Fruit fly (Drosophila melanogaster): ENCODE results near the gene MESR3.

The MESR3 gene

DNA sequence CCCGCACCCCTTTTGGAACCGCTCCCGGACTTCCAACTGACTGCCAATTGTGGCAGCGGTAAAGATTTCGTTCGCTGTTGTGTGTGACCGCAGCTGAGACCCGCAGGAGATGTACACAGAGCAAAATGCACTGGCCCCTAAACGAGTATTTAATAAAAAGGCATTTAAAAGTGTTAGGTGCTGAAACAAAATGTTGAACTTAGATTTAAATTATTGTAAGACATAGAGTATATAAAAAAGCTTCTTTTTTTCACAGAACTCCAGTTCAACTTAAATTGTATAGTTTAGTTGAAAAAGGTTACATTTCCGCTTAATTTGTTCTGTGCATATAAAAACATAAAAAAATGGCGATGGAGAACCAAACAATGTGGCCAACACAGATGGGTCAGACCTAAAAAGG, 11.0 kb downstream of the MESR3 start:
- no peak for TF ChIP-seq Dll (optimal IDR thresholded peaks at IDR 0.05)
- no peak for TF ChIP-seq psq (optimal IDR thresholded peaks at IDR 0.05)
- TF ChIP-seq pan (optimal IDR thresholded peaks at IDR 0.05) = no peak

DNA sequence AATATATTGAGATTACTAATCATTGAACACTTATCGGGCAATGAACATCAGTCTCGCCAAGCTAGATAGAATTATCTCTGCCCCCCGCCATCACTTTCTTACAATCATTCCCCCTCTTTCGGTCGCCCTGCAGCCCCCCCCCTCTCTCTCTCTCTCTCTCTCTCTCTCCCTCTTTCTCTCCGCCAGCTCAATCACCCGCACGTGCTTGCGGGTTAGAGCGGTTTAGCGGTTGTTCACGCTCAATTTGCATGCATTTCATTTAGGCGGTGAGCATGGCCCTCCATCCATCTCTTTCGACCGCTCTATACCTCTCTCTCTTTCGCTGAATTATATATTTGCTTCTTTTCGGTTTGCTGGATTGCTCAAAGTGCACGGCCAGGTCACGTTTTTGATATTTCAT, 12.1 kb downstream of the MESR3 start:
- no peak for TF ChIP-seq usp (GFP tag; optimal IDR thresholded peaks at IDR 0.05)
- TF ChIP-seq EcR (GFP tag; optimal IDR thresholded peaks at IDR 0.05) = peak in 1 of 2 experiments; percentile 8
- TF ChIP-seq CG8478 (optimal IDR thresholded peaks at IDR 0.05) = no peak
- no peak for TF ChIP-seq pan (optimal IDR thresholded peaks at IDR 0.05)

dm6 chr2L:18630611-18631221, 13.7 kb downstream of the MESR3 start:
- TF ChIP-seq CG8478 (optimal IDR thresholded peaks at IDR 0.05) (no peak), pan (optimal IDR thresholded peaks at IDR 0.05) (no peak)

DNA sequence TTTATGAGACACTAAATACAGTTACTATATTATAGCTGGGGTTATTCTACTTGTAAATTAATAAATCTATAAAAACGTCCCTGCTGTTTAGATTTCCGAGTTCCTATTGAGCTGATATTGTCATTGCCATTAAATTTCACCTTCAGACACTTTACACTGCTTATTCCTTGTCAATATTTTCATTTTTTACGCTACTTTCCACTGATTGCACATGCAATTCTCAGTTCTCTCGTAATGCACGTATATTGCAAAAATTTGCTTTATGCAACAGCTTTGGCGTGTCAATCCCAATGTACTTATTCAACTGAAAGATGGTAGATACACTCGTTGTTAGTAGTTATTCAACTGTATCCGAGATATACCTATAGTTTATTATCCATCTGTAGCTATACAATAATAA, 15.3 kb downstream of the MESR3 start:
- no peak for TF ChIP-seq Dll (optimal IDR thresholded peaks at IDR 0.05)
- TF ChIP-seq usp (GFP tag; optimal IDR thresholded peaks at IDR 0.05) = no peak
- TF ChIP-seq pan (optimal IDR thresholded peaks at IDR 0.05) = no peak
- no peak for TF ChIP-seq EcR (GFP tag; optimal IDR thresholded peaks at IDR 0.05)
- no peak for TF ChIP-seq psq (optimal IDR thresholded peaks at IDR 0.05)
- TF ChIP-seq CG8478 (optimal IDR thresholded peaks at IDR 0.05) = no peak

dm6 chr2L:18638945-18639344, 21.9 kb downstream of the MESR3 start:
- TF ChIP-seq Dll (optimal IDR thresholded peaks at IDR 0.05) = no peak
- no peak for TF ChIP-seq EcR (GFP tag; optimal IDR thresholded peaks at IDR 0.05)
- TF ChIP-seq psq (optimal IDR thresholded peaks at IDR 0.05) = no peak
- no peak for TF ChIP-seq usp (GFP tag; optimal IDR thresholded peaks at IDR 0.05)
- no peak for TF ChIP-seq CG8478 (optimal IDR thresholded peaks at IDR 0.05)
- no peak for TF ChIP-seq pan (optimal IDR thresholded peaks at IDR 0.05)

- TF ChIP-seq pan (optimal IDR thresholded peaks at IDR 0.05) (no peak), EcR (GFP tag; optimal IDR thresholded peaks at IDR 0.05) (no peak), CG8478 (optimal IDR thresholded peaks at IDR 0.05) (no peak)
Measured at dm6 chr2L:18641087-18641486, 24.0 kb downstream of the MESR3 start.

dm6 chr2L:18645468-18645867, 28.4 kb downstream of the MESR3 start:
- no peak for TF ChIP-seq usp (GFP tag; optimal IDR thresholded peaks at IDR 0.05)
- TF ChIP-seq pan (optimal IDR thresholded peaks at IDR 0.05) = peak; percentile 63
- no peak for TF ChIP-seq CG8478 (optimal IDR thresholded peaks at IDR 0.05)
- TF ChIP-seq psq (optimal IDR thresholded peaks at IDR 0.05) = no peak

DNA sequence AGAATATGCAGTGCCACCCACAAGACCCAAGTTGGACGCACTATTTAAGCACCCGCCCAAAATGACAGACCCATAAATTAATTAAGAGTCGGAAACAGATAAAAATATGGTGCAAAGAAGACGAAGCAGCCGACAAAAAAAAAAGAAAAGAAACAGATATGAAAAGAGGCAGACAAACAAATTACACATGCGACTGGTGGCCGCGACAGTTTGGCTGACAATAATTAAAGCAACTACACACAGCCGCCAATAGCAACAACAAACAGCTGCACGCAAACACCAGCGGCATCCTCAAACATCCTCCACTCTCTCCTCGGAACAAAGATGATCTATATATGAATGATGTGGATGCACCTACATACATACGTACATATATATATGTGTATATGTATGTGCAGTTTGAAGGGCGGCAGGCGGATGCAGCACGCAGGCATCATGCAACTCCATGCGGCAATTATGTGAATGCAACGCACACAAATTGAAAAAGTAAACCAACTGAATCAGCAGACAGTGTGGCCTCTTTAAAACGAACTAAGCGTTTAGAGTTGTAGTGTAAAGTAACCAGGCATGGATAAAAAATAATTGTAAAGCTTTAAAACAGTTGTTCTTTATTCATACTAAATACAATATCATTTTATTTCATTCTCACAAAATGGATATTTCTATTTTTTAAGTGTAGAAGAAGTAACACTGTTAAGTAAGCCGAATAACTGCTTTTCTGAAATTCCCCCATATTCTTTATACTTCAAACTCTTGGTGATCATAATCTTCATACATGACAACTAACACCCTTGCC, 31.0 kb downstream of the MESR3 start:
- TF ChIP-seq psq (optimal IDR thresholded peaks at IDR 0.05) (no peak), usp (GFP tag; optimal IDR thresholded peaks at IDR 0.05) (no peak), EcR (GFP tag; optimal IDR thresholded peaks at IDR 0.05) (no peak), CG8478 (optimal IDR thresholded peaks at IDR 0.05) (no peak), pan (optimal IDR thresholded peaks at IDR 0.05) (no peak), Dll (optimal IDR thresholded peaks at IDR 0.05) (no peak)

DNA sequence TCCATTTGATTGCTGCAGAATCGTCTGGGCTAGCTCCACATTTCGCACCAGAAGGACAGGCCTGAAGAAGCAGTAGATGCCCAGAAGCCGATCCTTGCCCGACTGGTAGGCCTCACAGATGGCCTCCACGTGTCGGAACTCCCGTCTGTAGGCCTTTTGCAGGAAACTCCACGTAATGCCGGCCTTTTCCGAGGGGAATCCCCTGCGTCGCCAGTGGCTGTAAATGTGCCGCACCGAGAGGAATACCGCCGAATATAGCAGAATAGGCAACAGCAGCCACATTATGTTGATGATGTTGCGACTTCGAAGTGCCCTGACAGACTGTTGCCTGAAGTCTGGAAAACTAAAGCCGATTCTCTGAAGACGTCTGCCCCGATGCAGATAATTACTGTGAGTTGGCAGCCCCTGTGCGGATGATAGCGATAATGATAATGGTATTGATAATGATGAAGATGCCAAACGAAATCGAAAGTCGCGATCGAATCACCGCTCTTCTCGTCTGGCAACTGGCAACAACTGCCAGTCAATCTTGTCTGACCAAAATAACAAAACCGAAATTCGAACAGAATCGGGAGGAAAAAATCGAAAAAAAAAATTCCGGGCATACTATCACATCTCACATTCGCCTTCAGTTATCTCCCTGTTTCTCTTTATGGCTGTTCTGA, 35.7 kb downstream of the MESR3 start, which contains the start of gene Cyp310a1:
Cyp310a1 (minus strand) TSS at position 348 of the 665 bp plus-strand sequence.
- TF ChIP-seq psq (optimal IDR thresholded peaks at IDR 0.05) (no peak), usp (GFP tag; optimal IDR thresholded peaks at IDR 0.05) (no peak), Dll (optimal IDR thresholded peaks at IDR 0.05) (no peak), CG8478 (optimal IDR thresholded peaks at IDR 0.05) (no peak), pan (optimal IDR thresholded peaks at IDR 0.05) (no peak), EcR (GFP tag; optimal IDR thresholded peaks at IDR 0.05) (no peak)

DNA sequence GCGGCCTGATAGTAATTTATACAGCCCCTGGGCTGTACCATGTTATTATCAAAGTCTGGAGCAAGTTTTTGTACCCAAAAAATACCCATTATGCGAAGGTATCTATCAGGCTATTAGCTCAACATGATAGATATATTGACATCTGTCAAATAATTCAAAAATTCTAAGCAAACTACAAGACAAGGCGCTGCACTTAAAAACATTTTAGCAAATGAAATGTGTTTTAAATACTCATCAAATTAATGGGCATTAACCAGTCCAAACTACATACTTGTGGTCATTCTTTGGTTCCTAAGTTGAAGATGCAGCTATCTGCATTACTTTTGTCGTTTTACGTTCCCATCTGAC, 36.2 kb downstream of the MESR3 start:
- no peak for TF ChIP-seq Dll (optimal IDR thresholded peaks at IDR 0.05)
- TF ChIP-seq pan (optimal IDR thresholded peaks at IDR 0.05) = peak; percentile 80

DNA sequence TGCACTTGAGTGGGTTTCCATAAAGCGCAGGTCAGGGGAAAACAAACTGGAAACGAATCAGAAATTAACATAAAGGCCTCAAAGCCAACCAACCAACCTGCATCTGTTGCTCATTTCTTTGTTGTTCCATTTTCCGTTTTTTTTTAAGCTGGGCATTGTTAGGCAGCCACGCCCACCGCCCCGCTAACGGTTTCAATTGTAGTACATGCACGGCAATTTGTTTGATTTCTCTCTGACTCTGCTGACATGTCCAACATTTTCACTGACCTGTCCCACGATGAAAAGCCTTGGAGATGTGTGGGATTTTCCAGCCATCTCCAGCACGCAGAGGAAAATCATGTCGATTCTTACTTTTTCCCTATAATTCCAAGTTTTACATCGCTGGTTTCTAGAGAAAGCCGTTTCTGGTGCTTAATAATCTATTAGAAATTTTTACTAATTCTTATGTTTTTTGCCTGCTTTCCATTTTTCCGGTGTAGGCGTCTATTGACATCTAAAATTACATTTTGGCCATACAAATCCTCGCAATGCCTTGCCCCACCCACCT, 39.7 kb downstream of the MESR3 start:
- no peak for TF ChIP-seq CG8478 (optimal IDR thresholded peaks at IDR 0.05)
- TF ChIP-seq pan (optimal IDR thresholded peaks at IDR 0.05) = no peak
- no peak for TF ChIP-seq Dll (optimal IDR thresholded peaks at IDR 0.05)
- no peak for TF ChIP-seq EcR (GFP tag; optimal IDR thresholded peaks at IDR 0.05)
- no peak for TF ChIP-seq usp (GFP tag; optimal IDR thresholded peaks at IDR 0.05)
- TF ChIP-seq psq (optimal IDR thresholded peaks at IDR 0.05) = no peak

DNA sequence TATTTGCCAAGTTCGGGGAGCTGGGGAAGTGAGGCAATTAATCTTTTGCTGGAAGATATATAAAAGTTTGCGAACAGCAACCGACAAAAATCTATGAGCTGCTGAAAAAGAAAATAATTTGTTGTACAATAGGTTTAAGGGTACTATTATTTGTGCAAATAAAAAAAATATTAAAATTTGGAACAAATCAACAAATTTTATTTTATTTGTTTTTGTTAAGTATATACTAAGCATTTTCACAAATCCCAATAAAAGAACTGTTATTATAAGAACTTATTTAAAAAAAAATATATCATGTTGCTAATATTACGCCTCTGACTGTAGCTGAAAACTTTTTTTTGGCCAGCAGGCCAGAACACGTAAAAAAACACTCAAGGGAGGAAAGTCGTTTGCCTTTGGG, 41.1 kb downstream of the MESR3 start:
- TF ChIP-seq Dll (optimal IDR thresholded peaks at IDR 0.05) = no peak
- TF ChIP-seq EcR (GFP tag; optimal IDR thresholded peaks at IDR 0.05) = no peak

DNA sequence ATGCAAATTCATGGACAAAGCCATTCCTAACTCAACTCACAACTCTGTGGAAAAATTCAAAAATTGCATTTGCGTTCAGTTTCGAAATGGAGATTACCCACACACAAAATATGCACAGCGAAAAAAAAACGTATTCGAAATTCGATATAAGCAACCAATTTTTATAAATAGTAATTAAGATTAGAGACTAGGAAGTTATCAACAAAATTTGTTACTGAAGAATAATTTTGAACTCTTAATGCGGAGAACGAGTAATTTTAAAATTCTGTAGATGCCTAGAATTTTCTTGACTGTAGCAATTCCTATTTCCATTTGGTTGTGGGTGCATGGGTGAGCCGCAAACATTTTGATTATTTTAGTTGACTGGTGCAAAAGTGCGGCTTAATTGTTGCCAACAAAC, 46.3 kb downstream of the MESR3 start:
- TF ChIP-seq CG8478 (optimal IDR thresholded peaks at IDR 0.05) = no peak
- no peak for TF ChIP-seq psq (optimal IDR thresholded peaks at IDR 0.05)
- TF ChIP-seq pan (optimal IDR thresholded peaks at IDR 0.05) = no peak
- no peak for TF ChIP-seq usp (GFP tag; optimal IDR thresholded peaks at IDR 0.05)
- TF ChIP-seq Dll (optimal IDR thresholded peaks at IDR 0.05) = no peak
- no peak for TF ChIP-seq EcR (GFP tag; optimal IDR thresholded peaks at IDR 0.05)
